Worm (Caenorhabditis elegans) whole organism, L3 larva: ENCODE data around the gene pkn-1.

Experiments
- ceh-82 ChIP-seq: fragments of 150-350 bp; optimal IDR thresholded peaks from 2 replicates; lab custom pipeline; 2014; ENCODE audit warnings: missing biosample characterization, missing genetic modification characterization
- egl-27 ChIP-seq: sonication (generic microtip); optimal IDR thresholded peaks from 4 replicates; lab custom pipeline; 2017; ENCODE audit warnings: missing biosample characterization, missing genetic modification reagents, missing genetic modification characterization
- elt-2 ChIP-seq: sonication (generic microtip); optimal IDR thresholded peaks from 2 replicates; lab custom pipeline; 2016; ENCODE audit warnings: missing genetic modification reagents, mild to moderate bottlenecking, missing genetic modification characterization, missing compliant biosample characterization
- fos-1 ChIP-seq: fragments of 150-350 bp; optimal IDR thresholded peaks from 2 replicates; lab custom pipeline; 2014; ENCODE audit warnings: missing biosample characterization, missing genetic modification characterization
- nhr-11 ChIP-seq: fragments of 150-350 bp; optimal IDR thresholded peaks from 2 replicates; lab custom pipeline; 2014; ENCODE audit warnings: missing biosample characterization, missing genetic modification characterization
- nhr-12 ChIP-seq: fragments of 150-350 bp; optimal IDR thresholded peaks from 2 replicates; lab custom pipeline; 2014; ENCODE audit warnings: missing biosample characterization, missing genetic modification characterization
- nhr-237 ChIP-seq: fragments of 150-350 bp; optimal IDR thresholded peaks from 2 replicates; lab custom pipeline; 2014; ENCODE audit warnings: missing biosample characterization, missing genetic modification characterization
- nhr-28 ChIP-seq: fragments of 150-350 bp; optimal IDR thresholded peaks from 2 replicates; lab custom pipeline; 2014; ENCODE audit warnings: missing biosample characterization, missing genetic modification characterization
- nhr-76 ChIP-seq: fragments of 150-350 bp; sonication (generic microtip); optimal IDR thresholded peaks from 5 replicates; lab custom pipeline; 2014; ENCODE audit warnings: missing biosample characterization, missing genetic modification characterization
- nhr-77 ChIP-seq: fragments of 150-350 bp; optimal IDR thresholded peaks from 2 replicates; lab custom pipeline; 2014; ENCODE audit warnings: missing biosample characterization, missing genetic modification characterization
- unc-39 ChIP-seq: sonication (generic microtip); optimal IDR thresholded peaks from 4 replicates; lab custom pipeline; 2017; ENCODE audit warnings: missing biosample characterization, missing genetic modification characterization

ce11 chrX:10428557-10428956 lies 31.5 kb downstream of the pkn-1 start, which contains the start of gene mig-15:
- TF ChIP-seq nhr-28 (tag; lab: Kevin White, UChicago) (no peak), nhr-12 (tag; lab: Kevin White, UChicago) (no peak), elt-2 (tag; lab: Kevin White, UChicago) (no peak), nhr-11 (tag; lab: Kevin White, UChicago) (no peak), ceh-82 (tag; lab: Kevin White, UChicago) (no peak), nhr-77 (no peak), nhr-76 (tag; lab: Kevin White, UChicago) (no peak), unc-39 (tag; lab: Kevin White, UChicago) (no peak), nhr-237 (no peak), fos-1 (tag; lab: Kevin White, UChicago) (no peak), egl-27 (tag; lab: Kevin White, UChicago) (no peak)
